Fruit fly (Drosophila melanogaster) whole organism, larva: ENCODE measurements around the gene Hakai.

ENCODE experiments used
- noc ChIP-seq: fragments of 200-800 bp; sonication (Bioruptor generic); optimal IDR thresholded peaks from 3 replicates; lab custom pipeline; 2019; ENCODE audit warnings: missing biosample characterization, mild to moderate bottlenecking, missing genetic modification characterization, moderate library complexity

Gene Hakai

dm6 chr2L:19582185-19582584 lies at the start of gene Hakai:
Gene Hakai (minus strand): TSS chr2L:19582474.
- TF ChIP-seq noc (tag; lab: Kevin White, UChicago): peak; percentile 23

- no peak for TF ChIP-seq noc (tag; lab: Kevin White, UChicago)
These were observed 45.7 kb upstream of the Hakai start for dm6 chr2L:19628002-19628401.

dm6 chr2L:19606318-19606717 lies 24.0 kb upstream of the Hakai start, which contains the start of gene CG46244:
Gene CG46244 (plus strand): TSS chr2L:19606569.
- TF ChIP-seq noc (tag; lab: Kevin White, UChicago): no peak

dm6 chr2L:19605365-19605921 lies 23.2 kb upstream of the Hakai start:
- TF ChIP-seq noc (tag; lab: Kevin White, UChicago): no peak

- TF ChIP-seq noc (tag; lab: Kevin White, UChicago): no peak
These were observed 11.8 kb upstream of the Hakai start for dm6 chr2L:19594102-19594501.

dm6 chr2L:19590629-19591028 lies 8.4 kb upstream of the Hakai start:
- TF ChIP-seq noc (tag; lab: Kevin White, UChicago): no peak

- no peak for TF ChIP-seq noc (tag; lab: Kevin White, UChicago)
These were observed 6.7 kb upstream of the Hakai start for dm6 chr2L:19588924-19589323.

dm6 chr2L:19587334-19587659 lies 5.0 kb upstream of the Hakai start:
- TF ChIP-seq noc (tag; lab: Kevin White, UChicago): no peak

dm6 chr2L:19586436-19587333 lies 4.4 kb upstream of the Hakai start, which contains the start of gene Lar:
Gene Lar (plus strand): TSS chr2L:19586623.
- peak; percentile 24 for TF ChIP-seq noc (tag; lab: Kevin White, UChicago)

dm6 chr2L:19583926-19584392 lies 1.7 kb upstream of the Hakai start, which contains the start of the genes PCNA2 and CG10366:
Gene PCNA2 (minus strand): TSS chr2L:19583990.
Gene CG10366 (plus strand): TSS chr2L:19584235.
- TF ChIP-seq noc (tag; lab: Kevin White, UChicago): peak; percentile 76

- TF ChIP-seq noc (tag; lab: Kevin White, UChicago): no peak
These were observed 2.2 kb downstream of the Hakai start, which contains the start of gene Pmvk for dm6 chr2L:19579995-19580578. Gene Pmvk (minus strand): TSS chr2L:19580351.

dm6 chr2L:19577187-19577765 lies 5.0 kb downstream of the Hakai start, which contains the start of the genes spi and msb1l:
Gene spi (minus strand): TSS chr2L:19577315.
Gene msb1l (plus strand): TSS chr2L:19577701.
- peak; percentile 42 for TF ChIP-seq noc (tag; lab: Kevin White, UChicago)

dm6 chr2L:19576299-19576971 lies 5.8 kb downstream of the Hakai start:
- TF ChIP-seq noc (tag; lab: Kevin White, UChicago): no peak

dm6 chr2L:19575626-19576298 lies 6.5 kb downstream of the Hakai start:
- TF ChIP-seq noc (tag; lab: Kevin White, UChicago): peak; percentile 88
